Worm (Caenorhabditis elegans) whole organism, mixed stage, embryonic: ENCODE results near the gene try-8.

Experiments used
- M03D4.4 ChIP-seq: sonication (generic microtip); optimal IDR thresholded peaks from 2 replicates; lab custom pipeline; 2017; ENCODE audit warnings: mild to moderate bottlenecking, missing genetic modification characterization, missing compliant biosample characterization
- bed-3 ChIP-seq: fragments of 200-800 bp; sonication (Bioruptor generic); optimal IDR thresholded peaks from 3 replicates; lab custom pipeline; 2018; ENCODE audit warnings: mild to moderate bottlenecking, missing genetic modification characterization, moderate library complexity, missing compliant biosample characterization
- blmp-1 ChIP-seq: fragments of 150-350 bp; optimal IDR thresholded peaks from 2 replicates; lab custom pipeline; 2014; ENCODE audit warnings: missing biosample characterization, missing genetic modification characterization
- ceh-43 ChIP-seq: fragments of 200-800 bp; sonication (Bioruptor generic); optimal IDR thresholded peaks from 2 replicates; lab custom pipeline; 2018; ENCODE audit warnings: mild to moderate bottlenecking, missing genetic modification characterization, moderate library complexity, missing compliant biosample characterization
- ceh-83 ChIP-seq: fragments of 200-800 bp; sonication (Bioruptor generic); optimal IDR thresholded peaks from 2 replicates; lab custom pipeline; 2018; ENCODE audit warnings: mild to moderate bottlenecking, missing genetic modification characterization, missing compliant biosample characterization
- ces-1 ChIP-seq: fragments of 150-350 bp; optimal IDR thresholded peaks from 2 replicates; lab custom pipeline; 2014; ENCODE audit warnings: missing biosample characterization, missing genetic modification reagents, missing genetic modification characterization
- cnd-1 ChIP-seq: fragments of 200-800 bp; sonication (Bioruptor generic); optimal IDR thresholded peaks from 2 replicates; lab custom pipeline; 2018; ENCODE audit warnings: mild to moderate bottlenecking, missing genetic modification characterization, missing compliant biosample characterization
- drap-1 ChIP-seq: fragments of 200-800 bp; sonication (Bioruptor generic); optimal IDR thresholded peaks from 3 replicates; lab custom pipeline; 2018; ENCODE audit warnings: mild to moderate bottlenecking, missing genetic modification characterization, missing compliant biosample characterization
- elt-1 ChIP-seq: sonication (generic microtip); optimal IDR thresholded peaks from 2 replicates; lab custom pipeline; 2017; ENCODE audit warnings: missing genetic modification characterization, mild to moderate bottlenecking, missing compliant biosample characterization, antibody characterized with exemption, moderate library complexity, borderline replicate concordance; ENCODE audit not compliant: insufficient read depth
- elt-3 ChIP-seq: fragments of 150-350 bp; optimal IDR thresholded peaks from 2 replicates; lab custom pipeline; 2014; ENCODE audit warnings: missing biosample characterization, missing genetic modification characterization
- flh-1 ChIP-seq: fragments of 200-800 bp; sonication (Bioruptor generic); optimal IDR thresholded peaks from 2 replicates; lab custom pipeline; 2018; ENCODE audit warnings: mild to moderate bottlenecking, missing genetic modification characterization, moderate library complexity, missing compliant biosample characterization
- ham-2 ChIP-seq: fragments of 200-800 bp; sonication (Bioruptor generic); optimal IDR thresholded peaks from 2 replicates; lab custom pipeline; 2018; ENCODE audit warnings: mild to moderate bottlenecking, missing genetic modification characterization, missing compliant biosample characterization
- hlh-1 ChIP-seq: fragments of 150-350 bp; optimal IDR thresholded peaks from 2 replicates; lab custom pipeline; 2014; ENCODE audit warnings: missing biosample characterization, missing genetic modification reagents, missing genetic modification characterization
- lin-32 ChIP-seq: fragments of 200-800 bp; sonication (Bioruptor generic); optimal IDR thresholded peaks from 2 replicates; lab custom pipeline; 2018; ENCODE audit warnings: mild to moderate bottlenecking, missing genetic modification characterization, missing compliant biosample characterization
- lsy-2 ChIP-seq: fragments of 150-350 bp; optimal IDR thresholded peaks from 2 replicates; lab custom pipeline; 2014; ENCODE audit warnings: missing biosample characterization, missing genetic modification characterization
- mab-5 ChIP-seq: fragments of 150-350 bp; optimal IDR thresholded peaks from 2 replicates; lab custom pipeline; 2014; ENCODE audit warnings: missing biosample characterization, missing genetic modification characterization
- mep-1 ChIP-seq: fragments of 150-350 bp; optimal IDR thresholded peaks from 2 replicates; lab custom pipeline; 2017; ENCODE audit warnings: missing biosample characterization, missing genetic modification reagents, missing genetic modification characterization, inconsistent platforms
- mls-2 ChIP-seq: sonication (generic microtip); optimal IDR thresholded peaks from 2 replicates; lab custom pipeline; 2016; ENCODE audit warnings: mild to moderate bottlenecking, missing genetic modification characterization, moderate library complexity, missing compliant biosample characterization
- nhr-12 ChIP-seq: fragments of 150-350 bp; optimal IDR thresholded peaks from 2 replicates; lab custom pipeline; 2014; ENCODE audit warnings: missing biosample characterization, missing genetic modification characterization
- nhr-2 ChIP-seq: fragments of 150-350 bp; optimal IDR thresholded peaks from 2 replicates; lab custom pipeline; 2014; ENCODE audit warnings: missing biosample characterization, missing genetic modification characterization
- nhr-237 ChIP-seq: fragments of 150-350 bp; optimal IDR thresholded peaks from 2 replicates; lab custom pipeline; 2014; ENCODE audit warnings: missing biosample characterization, missing genetic modification characterization
- nhr-28 ChIP-seq: fragments of 150-350 bp; optimal IDR thresholded peaks from 2 replicates; lab custom pipeline; 2014; ENCODE audit warnings: missing biosample characterization, missing genetic modification characterization
- nhr-76 ChIP-seq: sonication (generic microtip); optimal IDR thresholded peaks from 2 replicates; lab custom pipeline; 2017; ENCODE audit warnings: missing biosample characterization, missing genetic modification characterization
- sem-2 ChIP-seq: fragments of 200-800 bp; sonication (Bioruptor generic); optimal IDR thresholded peaks from 2 replicates; lab custom pipeline; 2018; ENCODE audit warnings: mild to moderate bottlenecking, missing genetic modification characterization, missing compliant biosample characterization
- snpc-4 ChIP-seq: fragments of 150-350 bp; optimal IDR thresholded peaks from 2 replicates; lab custom pipeline; 2014; ENCODE audit warnings: missing biosample characterization, missing genetic modification characterization
- tbx-8 ChIP-seq: fragments of 200-800 bp; sonication (Bioruptor generic); optimal IDR thresholded peaks from 2 replicates; lab custom pipeline; 2018; ENCODE audit warnings: mild to moderate bottlenecking, missing genetic modification characterization, moderate library complexity, missing compliant biosample characterization
- unc-120 ChIP-seq: sonication (generic microtip); optimal IDR thresholded peaks from 2 replicates; lab custom pipeline; 2017; ENCODE audit warnings: missing genetic modification characterization, missing compliant biosample characterization; ENCODE audit not compliant: poor library complexity, severe bottlenecking
- unc-39 ChIP-seq: fragments of 150-350 bp; optimal IDR thresholded peaks from 2 replicates; lab custom pipeline; 2014; ENCODE audit warnings: missing biosample characterization, missing genetic modification characterization
- unc-62 ChIP-seq: fragments of 150-350 bp; optimal IDR thresholded peaks from 2 replicates; lab custom pipeline; 2014; ENCODE audit warnings: missing biosample characterization, missing genetic modification reagents, missing genetic modification characterization
- zip-8 ChIP-seq: fragments of 150-350 bp; optimal IDR thresholded peaks from 2 replicates; lab custom pipeline; 2014; ENCODE audit warnings: missing biosample characterization, missing genetic modification characterization
- ztf-11 ChIP-seq: fragments of 150-350 bp; optimal IDR thresholded peaks from 2 replicates; lab custom pipeline; 2014; ENCODE audit warnings: missing biosample characterization, missing genetic modification characterization

try-8 gene

DNA sequence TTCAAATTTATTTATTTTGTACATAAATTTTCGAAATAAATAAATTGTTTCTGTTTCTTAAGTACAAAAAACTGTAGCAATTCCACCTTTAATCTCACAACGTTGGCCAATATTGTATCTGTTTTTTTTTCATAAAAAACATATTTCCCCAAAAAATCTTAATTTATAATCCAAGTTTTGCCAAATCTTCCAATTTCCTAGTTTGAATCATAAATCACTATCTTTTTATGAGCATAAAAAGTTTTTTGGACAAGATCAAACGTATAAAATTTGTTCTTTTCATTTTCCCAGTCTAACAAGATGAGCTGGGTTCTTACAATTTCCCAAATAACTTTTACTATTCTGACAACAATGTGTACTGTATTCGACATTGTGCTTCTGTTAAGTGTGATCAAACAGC is 34.0 kb downstream of the try-8 start, which contains the start of gene srxa-4:
srxa-4 (plus strand) TSS at position 301 of the 400 bp plus-strand sequence.
- TF ChIP-seq nhr-237 (tag; lab: Kevin White, UChicago): no peak
- TF ChIP-seq lin-32 (GFP tag; lab: Kevin White, UChicago): no peak
- TF ChIP-seq unc-39 (tag; lab: Kevin White, UChicago): no peak
- no peak for TF ChIP-seq elt-1 (tag; lab: Kevin White, UChicago)
- TF ChIP-seq mab-5 (tag; lab: Kevin White, UChicago): no peak
- TF ChIP-seq ceh-83 (GFP tag; lab: Kevin White, UChicago): no peak
- TF ChIP-seq sem-2: no peak
- no peak for TF ChIP-seq M03D4.4
- no peak for TF ChIP-seq hlh-1 (tag; lab: Kevin White, UChicago)
- TF ChIP-seq ces-1 (GFP tag; lab: Kevin White, UChicago): no peak
- TF ChIP-seq nhr-76 (tag; lab: Kevin White, UChicago): no peak
- no peak for TF ChIP-seq zip-8 (tag; lab: Kevin White, UChicago)
- no peak for TF ChIP-seq snpc-4 (tag; lab: Kevin White, UChicago)
- TF ChIP-seq unc-120 (tag; lab: Kevin White, UChicago): no peak
- no peak for TF ChIP-seq drap-1 (GFP tag; lab: Kevin White, UChicago)
- TF ChIP-seq unc-62: no peak
- no peak for TF ChIP-seq elt-3 (tag; lab: Kevin White, UChicago)

DNA sequence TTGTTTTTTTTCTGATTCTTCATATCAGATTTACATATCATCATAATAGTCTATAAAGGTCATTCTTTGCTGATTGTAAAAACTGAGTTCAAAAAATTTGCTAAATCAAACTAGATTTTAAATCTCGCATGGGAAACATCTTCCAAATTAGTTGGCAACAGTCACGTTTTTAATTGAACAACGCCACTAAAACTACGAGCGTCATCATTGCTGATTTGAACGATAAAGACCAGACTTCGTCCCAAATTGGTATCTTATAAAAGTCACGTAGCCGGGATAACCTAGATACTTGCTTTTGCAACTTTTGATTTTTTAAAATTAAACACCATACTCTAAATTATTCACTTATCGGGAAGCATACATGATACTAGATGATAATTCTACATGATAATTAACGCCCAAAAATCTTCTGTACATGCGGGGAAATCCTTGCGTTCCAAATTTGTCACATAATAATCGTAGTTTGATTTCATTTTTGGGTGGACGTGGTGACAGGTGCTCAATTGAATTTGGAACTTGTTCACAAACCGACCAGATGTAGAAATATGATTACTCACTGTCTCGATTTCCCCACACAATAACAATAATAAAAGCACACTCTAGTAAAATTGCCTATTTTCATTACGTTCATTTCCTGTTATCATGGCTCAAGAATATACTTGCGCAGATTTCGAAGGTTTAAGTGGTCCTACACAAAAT is 37.0 kb downstream of the try-8 start, which contains the start of gene srw-67:
srw-67 (plus strand) TSS at position 643 of the 699 bp plus-strand sequence.
- TF ChIP-seq ces-1 (GFP tag; lab: Kevin White, UChicago): no peak
- TF ChIP-seq hlh-1 (tag; lab: Kevin White, UChicago): no peak
- TF ChIP-seq lsy-2 (tag; lab: Kevin White, UChicago): no peak
- no peak for TF ChIP-seq ceh-83 (GFP tag; lab: Kevin White, UChicago)
- TF ChIP-seq unc-39 (tag; lab: Kevin White, UChicago): no peak
- TF ChIP-seq elt-1 (tag; lab: Kevin White, UChicago): no peak
- no peak for TF ChIP-seq mab-5 (tag; lab: Kevin White, UChicago)
- TF ChIP-seq mep-1 (tag; lab: Kevin White, UChicago): no peak
- no peak for TF ChIP-seq nhr-237 (tag; lab: Kevin White, UChicago)
- no peak for TF ChIP-seq nhr-12 (tag; lab: Kevin White, UChicago)
- TF ChIP-seq bed-3 (GFP tag; lab: Kevin White, UChicago): no peak
- TF ChIP-seq nhr-2 (tag; lab: Kevin White, UChicago): no peak
- no peak for TF ChIP-seq ztf-11
- TF ChIP-seq ceh-43: no peak
- no peak for TF ChIP-seq nhr-76 (tag; lab: Kevin White, UChicago)
- TF ChIP-seq drap-1 (GFP tag; lab: Kevin White, UChicago): no peak
- TF ChIP-seq sem-2: no peak
- no peak for TF ChIP-seq blmp-1 (tag; lab: Kevin White, UChicago)
- no peak for TF ChIP-seq flh-1 (GFP tag; lab: Kevin White, UChicago)
- TF ChIP-seq elt-3 (tag; lab: Kevin White, UChicago): no peak

DNA sequence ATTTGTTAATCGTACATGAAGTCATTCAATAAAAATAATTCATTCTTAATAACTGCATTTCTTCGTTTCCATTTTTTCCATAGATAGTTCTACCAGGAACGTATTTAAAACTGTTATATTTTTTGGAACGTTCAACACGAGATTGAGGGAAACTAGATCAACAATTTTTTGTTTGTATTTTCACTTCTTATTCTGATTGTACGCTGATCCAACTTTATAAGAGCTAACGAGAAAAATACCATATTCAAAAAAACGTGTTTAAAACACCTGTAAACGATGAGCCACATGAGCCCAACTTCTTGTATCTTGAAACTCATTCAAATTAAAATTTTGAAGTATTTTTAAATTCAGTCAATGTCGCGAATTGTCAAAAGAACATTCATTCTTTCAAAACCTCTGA is 37.6 kb downstream of the try-8 start:
- no peak for TF ChIP-seq nhr-76 (tag; lab: Kevin White, UChicago)
- no peak for TF ChIP-seq tbx-8
- TF ChIP-seq unc-120 (tag; lab: Kevin White, UChicago): no peak
- TF ChIP-seq cnd-1: no peak
- TF ChIP-seq nhr-28 (tag; lab: Kevin White, UChicago): no peak
- no peak for TF ChIP-seq ztf-11
- TF ChIP-seq ces-1 (GFP tag; lab: Kevin White, UChicago): no peak
- no peak for TF ChIP-seq lin-32 (GFP tag; lab: Kevin White, UChicago)
- no peak for TF ChIP-seq mls-2 (tag; lab: Kevin White, UChicago)

DNA sequence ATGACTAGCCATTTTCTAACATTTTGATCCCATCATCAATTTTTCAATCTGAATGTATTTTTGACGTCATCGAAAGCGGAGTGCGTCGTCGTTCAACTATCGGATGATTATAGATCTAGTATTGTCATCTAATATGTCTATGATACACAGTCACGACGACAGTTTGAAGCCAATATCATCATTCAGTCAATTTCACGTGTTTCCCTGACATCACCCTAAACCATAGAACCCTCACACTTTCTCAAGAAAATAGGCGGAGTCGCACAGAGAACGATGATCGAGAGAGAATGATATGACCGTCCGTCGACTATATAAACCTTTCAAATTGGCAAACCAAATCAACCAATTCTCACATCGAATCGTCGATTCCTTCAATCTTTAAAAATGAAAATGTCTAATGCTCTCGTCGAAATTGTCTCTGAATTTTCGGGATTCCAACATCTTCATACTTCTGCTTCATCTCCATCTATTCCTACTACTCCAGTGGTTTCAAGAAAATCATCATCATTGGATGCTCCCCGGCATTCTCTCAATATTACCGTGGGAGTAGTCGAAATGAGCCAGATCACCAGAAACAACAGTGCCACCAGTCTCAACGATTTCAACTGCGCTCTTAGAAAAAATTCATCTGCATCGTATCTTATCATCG is 38.2 kb downstream of the try-8 start, which contains the start of gene F18E3.13:
F18E3.13 (plus strand) TSS at position 385 of the 649 bp plus-strand sequence.
- TF ChIP-seq mep-1 (tag; lab: Kevin White, UChicago) (no peak), elt-3 (tag; lab: Kevin White, UChicago) (peak; percentile 22), ham-2 (GFP tag; lab: Kevin White, UChicago) (no peak), ztf-11 (no peak), bed-3 (GFP tag; lab: Kevin White, UChicago) (no peak), unc-62 (peak; percentile 69), M03D4.4 (no peak)
